Fruit fly (Drosophila melanogaster): ENCODE measurements around the gene CG14346.

- TF ChIP-seq usp (GFP tag; optimal IDR thresholded peaks at IDR 0.05) = no peak
- no peak for TF ChIP-seq EcR (GFP tag; optimal IDR thresholded peaks at IDR 0.05)
- no peak for TF ChIP-seq Dll (optimal IDR thresholded peaks at IDR 0.05)
- TF ChIP-seq CG8478 (optimal IDR thresholded peaks at IDR 0.05) = no peak
- no peak for TF ChIP-seq psq (optimal IDR thresholded peaks at IDR 0.05)
- no peak for TF ChIP-seq pan (optimal IDR thresholded peaks at IDR 0.05)
These were observed 34.9 kb downstream of the CG14346 start for dm6 chr2L:1402728-1403127.

Measured in whole organism.